Worm (Caenorhabditis elegans): ENCODE results near the gene F57C7.4.

F57C7.4 gene

ce11 chrX:10589465-10589864 lies at the start of gene F57C7.4:
TSS of gene F57C7.4 (minus strand) at chrX:10589565.
- TF ChIP-seq ZK546.5 (tag; optimal IDR thresholded peaks at IDR 0.05) (no peak), nhr-43 (tag; optimal IDR thresholded peaks at IDR 0.05; ENCODE audit: poor library complexity, severe bottlenecking) (no peak), nhr-12 (tag; optimal IDR thresholded peaks at IDR 0.05) (no peak), nhr-67 (tag; optimal IDR thresholded peaks at IDR 0.05) (no peak), fkh-10 (GFP tag; optimal IDR thresholded peaks at IDR 0.05) (no peak), nhr-77 (tag; optimal IDR thresholded peaks at IDR 0.05) (no peak), ceh-16 (tag; optimal IDR thresholded peaks at IDR 0.05) (no peak), mdl-1 (tag; optimal IDR thresholded peaks at IDR 0.05) (no peak), ceh-9 (tag; optimal IDR thresholded peaks at IDR 0.05) (no peak), hmg-11 (tag; optimal IDR thresholded peaks at IDR 0.05) (no peak), R02D3.7 (tag; optimal IDR thresholded peaks at IDR 0.05) (no peak), ceh-28 (tag; optimal IDR thresholded peaks at IDR 0.05) (no peak), ceh-82 (tag; optimal IDR thresholded peaks at IDR 0.05) (no peak), nfya-1 (tag; optimal IDR thresholded peaks at IDR 0.05; ENCODE audit: insufficient read depth) (no peak), mml-1 (tag; optimal IDR thresholded peaks at IDR 0.05) (no peak), pha-4 (tag; optimal IDR thresholded peaks at IDR 0.05) (no peak)

DNA sequence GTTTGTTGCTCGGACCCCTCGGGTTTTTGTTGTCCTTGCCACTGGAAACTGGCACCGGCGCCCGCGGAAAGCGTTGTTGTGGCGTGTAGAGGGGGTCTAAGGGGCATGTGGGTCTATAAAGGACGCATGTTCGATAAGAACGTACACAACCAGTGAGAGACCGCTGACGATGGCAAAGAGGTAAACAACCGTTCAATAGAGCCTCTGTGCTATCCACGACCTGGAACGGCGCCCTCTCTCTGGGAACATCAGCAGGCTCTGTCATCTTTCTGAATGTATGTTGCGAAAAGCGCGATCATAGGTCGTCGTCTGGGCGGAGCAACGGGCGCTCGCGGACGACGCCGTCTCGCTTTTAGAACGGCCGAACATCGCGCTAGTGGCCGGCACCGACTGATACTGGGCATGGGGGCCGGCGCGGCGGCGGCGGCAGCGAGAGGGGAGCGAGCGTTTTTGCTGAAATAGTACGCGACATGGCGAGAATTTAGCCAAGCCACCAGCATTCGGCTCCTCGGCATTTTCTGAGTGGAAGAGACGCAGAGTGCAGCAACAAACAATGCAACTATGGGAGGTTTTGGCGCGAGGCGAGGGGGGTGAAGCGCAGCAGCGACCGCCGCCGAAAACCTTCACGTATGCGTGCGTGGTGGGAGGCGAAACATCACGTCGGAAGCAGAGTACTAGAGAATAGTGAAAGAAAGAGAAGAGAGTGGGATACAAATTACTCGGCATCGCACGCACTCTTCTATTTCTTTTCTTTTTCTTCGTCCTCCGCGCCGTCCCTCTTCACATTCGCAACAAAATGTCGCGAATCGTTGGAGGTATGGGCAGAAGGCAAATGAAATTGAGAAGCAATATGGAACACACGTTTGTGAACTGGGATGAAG lies 47.9 kb upstream of the F57C7.4 start:
- TF ChIP-seq skn-1 (tag; optimal IDR thresholded peaks at IDR 0.05) (peak; percentile 77), nhr-43 (tag; optimal IDR thresholded peaks at IDR 0.05; ENCODE audit: poor library complexity, severe bottlenecking) (peak; percentile 55), unc-39 (tag; optimal IDR thresholded peaks at IDR 0.05) (peak; percentile 39), snpc-4 (tag; optimal IDR thresholded peaks at IDR 0.05) (peak; percentile 72), egl-5 (tag; optimal IDR thresholded peaks at IDR 0.05) (peak; percentile 34), mml-1 (tag; optimal IDR thresholded peaks at IDR 0.05) (no peak), fkh-2 (tag; optimal IDR thresholded peaks at IDR 0.05) (no peak), lin-15B (tag; optimal IDR thresholded peaks at IDR 0.05) (no peak), nfya-1 (tag; optimal IDR thresholded peaks at IDR 0.05; ENCODE audit: insufficient read depth) (peak; percentile 88), mdl-1 (tag; optimal IDR thresholded peaks at IDR 0.05) (peak; percentile 51), ztf-11 (tag; optimal IDR thresholded peaks at IDR 0.05) (no peak), elt-2 (tag; optimal IDR thresholded peaks at IDR 0.05) (peak; percentile 81), unc-62 (GFP tag; optimal IDR thresholded peaks at IDR 0.05) (peak; percentile 44), pqm-1 (tag; optimal IDR thresholded peaks at IDR 0.05) (peak; percentile 13), fkh-10 (GFP tag; optimal IDR thresholded peaks at IDR 0.05) (peak; percentile 48), lsy-12 (tag; optimal IDR thresholded peaks at IDR 0.05) (peak; percentile 89), R02D3.7 (tag; optimal IDR thresholded peaks at IDR 0.05) (peak; percentile 14), daf-12 (tag; optimal IDR thresholded peaks at IDR 0.05) (peak; percentile 71), nhr-25 (tag; optimal IDR thresholded peaks at IDR 0.05) (peak; percentile 90), lin-39 (tag; optimal IDR thresholded peaks at IDR 0.05) (peak; percentile 87), tbx-2 (tag; optimal IDR thresholded peaks at IDR 0.05) (peak; percentile 88), sea-2 (GFP tag; optimal IDR thresholded peaks at IDR 0.05) (no peak), ceh-28 (tag; optimal IDR thresholded peaks at IDR 0.05) (peak; percentile 53), ama-1 (optimal IDR thresholded peaks at IDR 0.05) (no peak), nhr-28 (tag; optimal IDR thresholded peaks at IDR 0.05) (no peak), pha-4 (tag; optimal IDR thresholded peaks at IDR 0.05) (peak; percentile 67), ceh-82 (tag; optimal IDR thresholded peaks at IDR 0.05) (peak; percentile 12), hmg-11 (tag; optimal IDR thresholded peaks at IDR 0.05) (peak; percentile 67), nhr-11 (tag; optimal IDR thresholded peaks at IDR 0.05) (peak; percentile 22), nhr-23 (tag; optimal IDR thresholded peaks at IDR 0.05) (peak; percentile 78), jun-1 (tag; optimal IDR thresholded peaks at IDR 0.05) (peak; percentile 76)

- TF ChIP-seq unc-62 (GFP tag; optimal IDR thresholded peaks at IDR 0.05) (no peak), nhr-11 (tag; optimal IDR thresholded peaks at IDR 0.05) (no peak), lin-39 (tag; optimal IDR thresholded peaks at IDR 0.05) (no peak), R02D3.7 (tag; optimal IDR thresholded peaks at IDR 0.05) (no peak), unc-39 (tag; optimal IDR thresholded peaks at IDR 0.05) (no peak), fos-1 (tag; optimal IDR thresholded peaks at IDR 0.05) (no peak), nhr-28 (tag; optimal IDR thresholded peaks at IDR 0.05) (no peak), elt-3 (tag; optimal IDR thresholded peaks at IDR 0.05) (no peak), elt-2 (tag; optimal IDR thresholded peaks at IDR 0.05) (no peak)
Measured at ce11 chrX:10635608-10636007, 46.2 kb upstream of the F57C7.4 start, which contains the start of gene daf-12. TSS of gene daf-12 (plus strand) at chrX:10635908.
